Fruit fly (Drosophila melanogaster) S2 (cell line): Measurements from ENCODE around the gene Taf1.

ENCODE experiments used
- CG8478 ChIP-seq: fragments of >200 bp; optimal IDR thresholded peaks from 2 replicates; lab custom pipeline; 2018
- CTCF ChIP-seq, 2 experiments: fragments of >200 bp; optimal IDR thresholded peaks; 2 replicates each; lab custom pipeline; 2018

The Taf1 gene

dm6 chr3R:6646740-6647139 is at the start of gene Taf1:
TSS of gene Taf1 (plus strand) at chr3R:6646889.
- TF ChIP-seq CG8478 (lab: Kevin White, UChicago) (no peak), CTCF (optimal IDR thresholded peaks at IDR 0.05; lab: Kevin White, UChicago) (peak; percentile 57 to 69)

- TF ChIP-seq CTCF (optimal IDR thresholded peaks at IDR 0.05; lab: Kevin White, UChicago), result no peak
- TF ChIP-seq CG8478 (lab: Kevin White, UChicago), result no peak
Measured at dm6 chr3R:6597922-6598321, 48.8 kb upstream of the Taf1 start, which contains the start of gene CG1138. TSS of gene CG1138 (minus strand) at chr3R:6598022.

DNA sequence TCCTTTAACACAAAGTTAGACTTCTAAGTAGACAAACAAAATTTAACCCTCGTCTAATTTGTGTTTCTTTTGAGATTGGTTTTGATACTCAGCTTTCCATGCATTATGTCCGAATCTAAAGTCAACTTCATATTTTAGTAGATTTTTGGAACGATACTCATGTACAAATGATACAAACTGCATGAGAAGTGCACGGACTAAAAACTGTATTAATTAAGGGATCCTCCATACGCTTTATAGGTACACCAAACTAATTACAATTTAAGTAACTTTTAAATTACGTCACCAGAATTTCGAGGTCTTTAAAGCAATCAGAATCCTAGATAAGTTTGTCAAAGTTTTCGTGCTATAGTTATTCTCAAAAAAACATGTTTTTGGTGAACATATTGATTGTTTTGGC is 45.7 kb upstream of the Taf1 start, which contains the start of gene CG31482:
Gene CG31482 (plus strand): TSS at position 301 of the 400 bp plus-strand sequence.
- TF ChIP-seq CTCF (optimal IDR thresholded peaks at IDR 0.05; lab: Kevin White, UChicago) (no peak), CG8478 (lab: Kevin White, UChicago) (no peak)

DNA sequence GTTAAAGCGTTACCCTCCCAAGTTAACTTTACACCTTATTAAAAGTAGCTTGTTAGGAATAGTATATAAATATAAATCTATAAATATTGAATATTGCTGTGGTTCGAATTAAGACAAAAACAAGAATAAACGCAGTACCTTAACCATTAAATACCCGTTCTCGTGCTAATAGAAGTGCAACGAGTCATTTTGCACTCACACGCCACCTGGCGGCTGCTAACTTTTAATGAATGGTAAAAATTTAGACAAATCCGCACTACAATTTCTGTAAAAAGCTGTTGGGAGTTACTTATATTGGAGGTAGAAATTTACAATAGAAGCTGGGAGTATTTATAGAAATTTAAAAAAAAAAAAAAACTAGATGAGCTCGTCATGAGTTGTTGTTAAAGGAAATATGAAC is 41.5 kb upstream of the Taf1 start:
- TF ChIP-seq CG8478 (lab: Kevin White, UChicago) (no peak), CTCF (optimal IDR thresholded peaks at IDR 0.05; lab: Kevin White, UChicago) (peak; percentile 21 to 73)

DNA sequence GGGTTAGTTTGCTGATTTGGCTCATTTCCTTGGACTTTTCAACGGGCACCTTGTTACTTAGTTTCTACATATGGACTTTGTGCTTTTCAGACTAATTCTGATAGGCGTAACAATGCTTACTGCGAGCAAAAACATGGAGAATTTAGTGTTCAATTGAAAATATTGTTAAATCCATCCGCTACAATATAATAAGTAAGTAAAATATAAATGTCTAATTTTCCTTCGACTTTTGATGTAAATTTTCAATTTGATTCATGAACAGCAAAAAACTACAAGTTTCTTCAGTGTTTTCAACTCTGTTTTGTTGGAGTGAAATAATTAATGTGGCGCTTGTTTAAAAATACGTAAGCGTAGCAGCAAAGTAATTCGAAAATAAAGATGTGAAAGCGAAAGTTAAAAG is 37.9 kb upstream of the Taf1 start, which contains the start of gene glob2:
Gene glob2 (minus strand): TSS at position 101 of the 400 bp plus-strand sequence.
- TF ChIP-seq CTCF (optimal IDR thresholded peaks at IDR 0.05; lab: Kevin White, UChicago), result no peak
- no peak for TF ChIP-seq CG8478 (lab: Kevin White, UChicago)

DNA sequence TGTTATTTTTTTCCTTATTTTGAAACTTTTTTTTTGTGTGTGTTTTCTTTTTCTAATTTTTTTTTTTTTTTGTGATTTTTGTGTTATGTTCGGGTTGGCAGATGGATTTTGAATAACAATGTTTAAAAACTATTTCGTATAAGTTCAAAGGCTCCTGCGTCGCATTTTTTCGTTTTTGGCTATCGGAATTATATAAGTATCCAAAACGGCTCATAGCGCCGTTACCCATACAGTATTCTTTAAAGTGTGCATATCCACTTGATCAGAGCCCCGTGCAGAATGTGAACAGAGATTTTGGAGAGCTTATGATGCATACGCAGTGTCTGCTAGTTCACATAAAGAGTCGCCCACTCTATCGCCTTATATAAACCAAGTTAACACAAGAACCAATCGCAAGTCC is 18.9 kb upstream of the Taf1 start, which contains the start of gene sowi:
Gene sowi (minus strand): TSS at position 101 of the 400 bp plus-strand sequence.
- TF ChIP-seq CG8478 (lab: Kevin White, UChicago) (no peak), CTCF (optimal IDR thresholded peaks at IDR 0.05; lab: Kevin White, UChicago) (no peak)

DNA sequence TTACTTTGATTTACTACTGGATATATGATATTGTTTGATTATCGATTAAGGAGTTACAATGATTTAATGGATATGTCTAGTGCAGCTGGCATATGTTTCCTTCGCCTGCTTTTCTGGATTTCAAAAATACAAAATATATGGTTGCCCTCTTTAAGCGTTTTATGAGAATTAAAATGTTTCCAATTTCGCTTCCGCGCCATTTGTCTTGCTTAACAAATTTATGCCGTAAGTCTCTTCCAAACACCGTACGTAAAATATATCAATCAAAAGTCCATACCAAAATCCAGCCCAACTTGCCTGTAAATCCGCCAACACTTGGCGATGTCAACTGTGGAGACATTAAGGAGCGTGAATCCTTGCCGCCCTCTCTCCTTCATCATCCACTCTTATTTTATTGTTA is 17.5 kb upstream of the Taf1 start, which contains the start of gene CG15177:
Gene CG15177 (minus strand): TSS at position 101 of the 400 bp plus-strand sequence.
- TF ChIP-seq CG8478 (lab: Kevin White, UChicago) (no peak), CTCF (optimal IDR thresholded peaks at IDR 0.05; lab: Kevin White, UChicago) (no peak)

DNA sequence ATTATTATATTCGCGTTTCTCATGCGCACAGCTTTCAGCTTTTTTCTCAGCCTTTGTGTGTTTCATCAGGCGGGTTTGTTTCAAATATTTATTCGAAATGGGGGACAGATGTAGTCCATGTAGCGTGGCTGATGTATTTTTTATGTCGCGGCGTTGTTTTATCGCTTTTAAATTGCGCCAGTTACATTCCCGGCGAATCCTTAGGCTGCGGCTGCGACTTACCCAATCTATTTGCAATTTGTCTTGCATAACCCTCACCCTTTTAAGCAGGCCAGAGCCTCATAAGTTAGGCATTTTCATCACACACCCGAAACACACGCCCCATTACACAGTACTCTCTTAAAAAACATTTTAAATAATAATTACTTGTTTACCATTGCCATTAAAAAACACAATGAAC is 16.8 kb upstream of the Taf1 start, which contains the start of gene sunz:
Gene sunz (plus strand): TSS at position 301 of the 400 bp plus-strand sequence.
- TF ChIP-seq CG8478 (lab: Kevin White, UChicago), result no peak
- TF ChIP-seq CTCF (optimal IDR thresholded peaks at IDR 0.05; lab: Kevin White, UChicago), result no peak

DNA sequence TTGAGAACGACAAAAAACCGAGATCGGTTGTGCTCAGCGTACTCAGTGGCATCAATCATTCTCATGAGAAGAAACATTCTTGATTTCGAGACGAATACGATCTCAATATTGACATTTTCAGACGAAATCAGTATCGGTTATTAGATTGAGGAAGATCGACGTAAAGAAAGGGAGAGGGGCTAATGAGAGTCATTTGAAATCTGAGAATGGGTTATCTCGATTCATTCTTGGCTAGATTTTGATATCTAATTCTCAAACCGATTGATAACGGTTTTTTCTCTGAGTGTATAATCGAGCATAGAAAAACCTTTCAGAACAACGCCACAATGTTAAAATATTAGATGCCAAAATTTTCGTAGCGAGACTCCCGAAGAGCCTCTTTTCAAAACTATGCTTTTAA is 5.8 kb upstream of the Taf1 start, which contains the start of gene CG31286:
Gene CG31286 (plus strand): TSS at position 301 of the 400 bp plus-strand sequence.
- TF ChIP-seq CG8478 (lab: Kevin White, UChicago), result no peak
- no peak for TF ChIP-seq CTCF (optimal IDR thresholded peaks at IDR 0.05; lab: Kevin White, UChicago)

DNA sequence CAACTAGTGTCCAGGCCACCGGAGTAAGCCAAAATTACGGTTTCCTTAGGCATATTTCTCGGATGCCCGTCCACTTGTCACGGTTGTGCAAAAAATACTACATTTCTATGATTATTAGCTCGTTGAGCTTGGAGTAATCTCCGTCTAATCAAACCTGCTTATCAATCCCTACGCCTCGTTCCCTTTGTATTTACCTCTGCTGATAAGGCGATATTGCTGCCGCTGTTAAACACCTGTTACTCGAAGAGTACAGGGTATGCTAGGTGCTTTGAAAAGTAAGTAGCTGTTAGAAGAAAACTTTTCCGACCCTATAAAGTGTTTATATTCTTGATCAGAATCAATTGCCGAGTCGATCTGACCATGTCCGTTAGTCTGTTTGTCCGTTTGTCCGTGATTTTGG is 2.4 kb upstream of the Taf1 start, which contains the start of gene Ass:
Gene Ass (minus strand): TSS at position 101 of the 400 bp plus-strand sequence.
- TF ChIP-seq CTCF (optimal IDR thresholded peaks at IDR 0.05; lab: Kevin White, UChicago) (no peak), CG8478 (lab: Kevin White, UChicago) (no peak)

DNA sequence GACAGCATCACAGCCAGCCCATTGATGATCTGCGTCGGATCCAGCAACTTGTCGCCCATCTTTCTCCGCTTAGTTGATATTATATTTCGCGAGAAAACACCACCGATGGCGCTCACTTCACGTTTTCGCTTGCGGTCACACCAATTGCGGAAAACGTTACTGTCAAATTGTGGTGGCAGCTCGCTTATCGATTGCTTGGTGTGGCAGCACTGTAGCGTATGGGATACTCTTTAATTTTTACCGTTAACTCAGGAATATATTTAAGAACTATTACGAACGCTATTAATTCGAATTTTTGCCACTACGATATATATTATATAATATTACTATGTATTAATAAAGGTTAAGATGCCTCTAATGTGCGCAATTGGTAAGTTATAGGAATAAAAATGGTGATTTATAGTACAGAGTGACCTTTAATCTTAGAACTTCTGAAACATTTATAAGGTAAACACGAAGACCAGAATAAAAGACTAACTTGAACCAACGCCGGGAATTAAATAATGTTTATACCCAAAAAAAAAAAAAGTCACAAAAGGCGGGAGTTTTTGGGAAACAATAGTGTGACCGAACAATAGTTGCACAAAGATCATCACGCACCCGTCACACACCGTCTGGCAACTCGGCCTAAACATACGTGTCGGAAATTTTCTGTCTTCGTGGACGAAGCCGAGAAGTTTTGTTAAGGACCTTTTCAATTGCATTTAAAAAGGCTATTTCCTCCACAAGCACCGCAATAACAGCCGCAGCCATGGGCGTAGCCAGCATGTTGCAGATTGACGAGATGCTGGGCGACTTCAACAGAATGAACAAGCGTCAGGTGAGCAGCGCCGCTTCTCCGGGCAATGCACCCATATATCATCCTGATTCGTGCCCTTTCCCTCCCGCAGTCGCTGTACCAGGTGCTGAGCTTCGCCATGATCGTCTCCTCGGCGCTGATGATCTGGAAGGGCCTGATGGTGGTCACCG is 10.9 kb downstream of the Taf1 start, which contains the start of the genes CG1307 and twr:
Gene CG1307 (minus strand): TSS at position 165 of the 969 bp plus-strand sequence.
Gene twr (plus strand): TSS at position 605 of the 969 bp plus-strand sequence.
- TF ChIP-seq CTCF (optimal IDR thresholded peaks at IDR 0.05; lab: Kevin White, UChicago) (peak; percentile 6 to 56), CG8478 (lab: Kevin White, UChicago) (no peak)

dm6 chr3R:6659941-6660340 is 13.3 kb downstream of the Taf1 start, which contains the start of gene agt:
TSS of gene agt (minus strand) at chr3R:6660100.
- TF ChIP-seq CG8478 (lab: Kevin White, UChicago), result no peak
- TF ChIP-seq CTCF (optimal IDR thresholded peaks at IDR 0.05; lab: Kevin White, UChicago), result peak; percentile 70 to 74

DNA sequence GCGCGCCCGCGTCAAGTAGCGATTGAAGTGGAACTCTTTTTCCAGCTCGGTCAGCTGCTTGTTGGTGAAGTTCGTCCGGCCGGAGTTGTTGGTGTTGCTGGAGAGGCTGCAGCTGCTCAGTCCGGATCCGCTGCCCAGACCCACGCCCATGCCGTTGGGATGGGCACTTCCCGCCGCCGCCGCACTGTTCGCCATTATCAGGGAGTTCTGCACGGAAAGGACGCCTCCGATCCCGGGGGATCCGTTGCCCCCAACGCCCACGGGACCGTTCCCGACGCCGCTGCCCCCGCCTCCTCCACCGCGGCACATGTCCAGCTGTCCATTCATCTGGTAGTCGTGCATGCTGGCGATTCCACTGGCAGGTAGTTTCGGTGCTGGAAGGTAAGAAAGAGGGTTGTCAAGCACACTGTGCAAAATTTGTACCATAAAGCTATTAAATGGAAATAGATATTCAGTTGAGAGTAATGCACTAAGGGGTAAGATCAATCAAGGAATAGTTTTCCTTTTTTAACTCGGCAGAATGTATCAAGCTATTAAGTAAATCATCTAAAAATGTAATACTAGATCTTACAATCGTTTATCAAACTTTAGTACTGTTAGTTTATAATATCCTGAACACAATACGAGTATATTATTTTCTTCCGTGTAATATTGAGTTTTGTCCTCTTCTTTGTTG is 16.1 kb downstream of the Taf1 start:
- no peak for TF ChIP-seq CG8478 (lab: Kevin White, UChicago)
- TF ChIP-seq CTCF (optimal IDR thresholded peaks at IDR 0.05; lab: Kevin White, UChicago), result no peak

- TF ChIP-seq CG8478 (lab: Kevin White, UChicago) (no peak), CTCF (optimal IDR thresholded peaks at IDR 0.05; lab: Kevin White, UChicago) (no peak)
Measured at dm6 chr3R:6663289-6663666, 16.6 kb downstream of the Taf1 start.
